Fruit fly (Drosophila melanogaster) whole organism, embryonic: Measurements from ENCODE around the gene sordd2.
"Not testable (repeated sequence)": the region's sequence is repeated elsewhere in the genome, so short reads cannot be mapped to it uniquely, and the experiment has no call there.

Source experiments
- CG12769 ChIP-seq: fragments of 200-800 bp; sonication (Bioruptor generic); optimal IDR thresholded peaks from 2 replicates; lab custom pipeline; 2019; ENCODE audit warnings: missing biosample characterization, mild to moderate bottlenecking, missing genetic modification characterization, moderate library complexity
- CG13624 ChIP-seq: fragments of 200-800 bp; sonication (Bioruptor generic); optimal IDR thresholded peaks from 2 replicates; lab custom pipeline; 2016; ENCODE audit warnings: missing biosample characterization, missing genetic modification characterization
- CG3847 ChIP-seq: fragments of 200-800 bp; sonication (Bioruptor generic); IDR thresholded peaks from 2 replicates; pipeline ENCODE4 v1.3.6; 2022; ENCODE audit warnings: missing biosample characterization, missing genetic modification characterization
- CG7556 ChIP-seq: fragments of 200-800 bp; sonication (Bioruptor generic); optimal IDR thresholded peaks from 2 replicates; lab custom pipeline; 2017; ENCODE audit warnings: missing biosample characterization, mild to moderate bottlenecking, missing genetic modification characterization
- E2f2 ChIP-seq: fragments of 200-800 bp; sonication (Bioruptor generic); IDR thresholded peaks from 2 replicates; pipeline ENCODE4 v1.3.6; 2022; ENCODE audit warnings: missing biosample characterization, missing genetic modification characterization
- cg ChIP-seq: fragments of 200-800 bp; sonication (Bioruptor generic); optimal IDR thresholded peaks from 3 replicates; lab custom pipeline; 2019; ENCODE audit warnings: missing biosample characterization, mild to moderate bottlenecking, missing genetic modification characterization, moderate library complexity
- fd102C ChIP-seq: fragments of 200-800 bp; sonication (Bioruptor generic); optimal IDR thresholded peaks from 2 replicates; lab custom pipeline; 2018; ENCODE audit warnings: missing biosample characterization, mild to moderate bottlenecking, missing genetic modification characterization, moderate library complexity
- gsb ChIP-seq: fragments of 200-800 bp; sonication (Bioruptor generic); IDR thresholded peaks from 2 replicates; pipeline ENCODE4 v1.3.6; 2022; ENCODE audit warnings: missing biosample characterization, missing genetic modification characterization
- otp ChIP-seq: fragments of 200-800 bp; sonication (Bioruptor generic); IDR thresholded peaks from 3 replicates; pipeline ENCODE4, ENCODE4 v1.3.6; 2022; ENCODE audit warnings: missing biosample characterization, missing genetic modification characterization
- usp ChIP-seq: fragments of >200 bp; optimal IDR thresholded peaks from 2 replicates; lab custom pipeline; 2017; ENCODE audit warnings: missing biosample characterization, missing genetic modification characterization

- not testable (repeated sequence) for TF ChIP-seq fd102C; CG7556 (GFP tag; lab: Kevin White, UChicago); CG12769 (tag; lab: Kevin White, UChicago); usp (GFP tag; lab: Kevin White, UChicago); E2f2 (GFP tag; lab: Robert Waterston, UW); CG13624; gsb (GFP tag; lab: Robert Waterston, UW); otp (GFP tag; lab: Robert Waterston, UW); CG3847 (GFP tag; lab: Robert Waterston, UW); cg (GFP tag; lab: Kevin White, UChicago)
Observed at dm6 chrX:15799085-15799557, at the start of gene sordd2, which contains the start of gene CG15602.
